Worm (Caenorhabditis elegans) whole organism, L2 larva: ENCODE results near the gene cnnm-5.

Experiments used
- ceh-82 ChIP-seq: fragments of 150-350 bp; optimal IDR thresholded peaks from 2 replicates; lab custom pipeline; 2014; ENCODE audit warnings: missing biosample characterization, missing genetic modification characterization
- elt-3 ChIP-seq: sonication (generic microtip); optimal IDR thresholded peaks from 2 replicates; lab custom pipeline; 2017; ENCODE audit warnings: missing biosample characterization, missing genetic modification characterization
- lin-13 ChIP-seq: fragments of 150-350 bp; optimal IDR thresholded peaks from 2 replicates; lab custom pipeline; 2014; ENCODE audit warnings: missing biosample characterization, missing genetic modification reagents, missing genetic modification characterization
- lin-39 ChIP-seq: fragments of 150-350 bp; optimal IDR thresholded peaks from 2 replicates; lab custom pipeline; 2014; ENCODE audit warnings: missing biosample characterization, missing genetic modification reagents, missing genetic modification characterization
- mdl-1 ChIP-seq, 2 experiments: fragments of 150-350 bp in 1 of 2; sonication (generic microtip) in 1 of 2; optimal IDR thresholded peaks; 2 replicates each; lab custom pipeline; 2017; ENCODE audit warnings: missing biosample characterization in 2 of 2, missing genetic modification characterization in 2 of 2
- nhr-6 ChIP-seq: fragments of 150-350 bp; optimal IDR thresholded peaks from 2 replicates; lab custom pipeline; 2014; ENCODE audit warnings: missing biosample characterization, missing genetic modification characterization
- unc-39 ChIP-seq: fragments of 150-350 bp; optimal IDR thresholded peaks from 2 replicates; lab custom pipeline; 2014; ENCODE audit warnings: missing biosample characterization, missing genetic modification characterization
- unc-62 ChIP-seq: fragments of 150-350 bp; optimal IDR thresholded peaks from 2 replicates; lab custom pipeline; 2014; ENCODE audit warnings: missing biosample characterization, missing genetic modification reagents, missing genetic modification characterization
- ztf-11 ChIP-seq: sonication (generic microtip); optimal IDR thresholded peaks from 2 replicates; lab custom pipeline; 2017; ENCODE audit warnings: missing biosample characterization, missing genetic modification characterization

DNA sequence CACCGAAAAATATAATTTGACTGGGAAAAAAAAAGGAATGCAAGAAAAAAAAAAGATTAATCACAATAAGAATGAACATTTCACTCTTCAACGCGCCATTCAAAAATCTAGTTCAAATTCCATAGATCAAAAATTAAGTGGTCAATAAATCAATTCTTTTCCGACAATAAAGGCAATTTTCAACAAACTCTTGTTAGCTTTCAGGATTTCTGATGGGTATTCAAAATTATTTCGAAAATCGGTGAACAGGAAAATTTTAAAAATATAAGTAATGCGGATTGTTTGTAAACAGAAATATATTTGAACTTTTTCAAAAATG, 28.1 kb downstream of the cnnm-5 start:
- TF ChIP-seq nhr-6: no peak
- no peak for TF ChIP-seq unc-62 (GFP tag; lab: Kevin White, UChicago)
- TF ChIP-seq lin-39: no peak
- no peak for TF ChIP-seq elt-3
- TF ChIP-seq ztf-11 (tag; lab: Kevin White, UChicago): no peak
- no peak for TF ChIP-seq lin-13 (GFP tag; lab: Kevin White, UChicago)
- TF ChIP-seq unc-39: no peak
- TF ChIP-seq ceh-82 (tag; lab: Kevin White, UChicago): no peak
- TF ChIP-seq mdl-1 (tag; optimal IDR thresholded peaks at IDR 0.05; lab: Kevin White, UChicago): no peak
